Worm (Caenorhabditis elegans) whole organism, L3 larva: ENCODE measurements around the gene rga-5.

Experiments used
- R02D3.7 ChIP-seq: fragments of 150-350 bp; optimal IDR thresholded peaks from 2 replicates; lab custom pipeline; 2014; ENCODE audit warnings: missing biosample characterization, missing genetic modification characterization
- ZK546.5 ChIP-seq: sonication (generic microtip); optimal IDR thresholded peaks from 2 replicates; lab custom pipeline; 2017; ENCODE audit warnings: missing biosample characterization, missing genetic modification characterization
- aly-2 ChIP-seq: fragments of 150-350 bp; optimal IDR thresholded peaks from 2 replicates; lab custom pipeline; 2014; ENCODE audit warnings: missing biosample characterization, missing genetic modification characterization
- ama-1 ChIP-seq: fragments of 150-350 bp; optimal IDR thresholded peaks from 2 replicates; lab custom pipeline; 2018
- ceh-16 ChIP-seq: sonication (generic microtip); optimal IDR thresholded peaks from 2 replicates; lab custom pipeline; 2017; ENCODE audit warnings: missing biosample characterization, missing genetic modification characterization
- daf-12 ChIP-seq: fragments of 150-350 bp; optimal IDR thresholded peaks from 2 replicates; lab custom pipeline; 2014; ENCODE audit warnings: missing biosample characterization, missing genetic modification reagents, missing genetic modification characterization
- egl-27 ChIP-seq: sonication (generic microtip); optimal IDR thresholded peaks from 4 replicates; lab custom pipeline; 2017; ENCODE audit warnings: missing biosample characterization, missing genetic modification reagents, missing genetic modification characterization
- egl-5 ChIP-seq: fragments of 150-350 bp; optimal IDR thresholded peaks from 2 replicates; lab custom pipeline; 2017; ENCODE audit warnings: missing biosample characterization, missing genetic modification reagents, missing genetic modification characterization, inconsistent platforms
- elt-2 ChIP-seq: sonication (generic microtip); optimal IDR thresholded peaks from 2 replicates; lab custom pipeline; 2016; ENCODE audit warnings: missing genetic modification reagents, mild to moderate bottlenecking, missing genetic modification characterization, missing compliant biosample characterization
- fkh-10 ChIP-seq: sonication (generic microtip); optimal IDR thresholded peaks from 2 replicates; lab custom pipeline; 2017; ENCODE audit warnings: missing biosample characterization, missing genetic modification reagents, missing genetic modification characterization
- fkh-2 ChIP-seq: fragments of 150-350 bp; optimal IDR thresholded peaks from 2 replicates; lab custom pipeline; 2014; ENCODE audit warnings: missing biosample characterization, missing genetic modification reagents, missing genetic modification characterization
- fos-1 ChIP-seq: fragments of 150-350 bp; optimal IDR thresholded peaks from 2 replicates; lab custom pipeline; 2014; ENCODE audit warnings: missing biosample characterization, missing genetic modification characterization
- hmg-11 ChIP-seq: sonication (generic microtip); optimal IDR thresholded peaks from 2 replicates; lab custom pipeline; 2016; ENCODE audit warnings: missing genetic modification characterization, missing compliant biosample characterization
- jun-1 ChIP-seq: fragments of 150-350 bp; optimal IDR thresholded peaks from 2 replicates; lab custom pipeline; 2014; ENCODE audit warnings: missing biosample characterization, missing genetic modification reagents, missing genetic modification characterization
- lin-15B ChIP-seq: fragments of 150-350 bp; optimal IDR thresholded peaks from 2 replicates; lab custom pipeline; 2014; ENCODE audit warnings: missing biosample characterization, missing genetic modification characterization
- lin-39 ChIP-seq: fragments of 150-350 bp; optimal IDR thresholded peaks from 2 replicates; lab custom pipeline; 2018; ENCODE audit warnings: missing biosample characterization, missing genetic modification reagents, missing genetic modification characterization
- lsy-12 ChIP-seq: sonication (generic microtip); optimal IDR thresholded peaks from 2 replicates; lab custom pipeline; 2016; ENCODE audit warnings: mild to moderate bottlenecking, missing genetic modification characterization, missing compliant biosample characterization
- mdl-1 ChIP-seq: fragments of 150-350 bp; optimal IDR thresholded peaks from 2 replicates; lab custom pipeline; 2014; ENCODE audit warnings: missing biosample characterization, missing genetic modification characterization
- mml-1 ChIP-seq: fragments of 150-350 bp; sonication (generic microtip); optimal IDR thresholded peaks from 3 replicates; lab custom pipeline; 2014; ENCODE audit warnings: missing biosample characterization, missing genetic modification characterization
- nfya-1 ChIP-seq: sonication (generic microtip); optimal IDR thresholded peaks from 2 replicates; lab custom pipeline; 2017; ENCODE audit warnings: missing genetic modification characterization, mild to moderate bottlenecking, missing compliant biosample characterization, antibody characterized with exemption, moderate library complexity; ENCODE audit not compliant: insufficient read depth
- nhr-11 ChIP-seq: fragments of 150-350 bp; optimal IDR thresholded peaks from 2 replicates; lab custom pipeline; 2014; ENCODE audit warnings: missing biosample characterization, missing genetic modification characterization
- nhr-23 ChIP-seq: fragments of 150-350 bp; optimal IDR thresholded peaks from 2 replicates; lab custom pipeline; 2014; ENCODE audit warnings: missing biosample characterization, missing genetic modification reagents, missing genetic modification characterization
- nhr-25 ChIP-seq: sonication (generic microtip); optimal IDR thresholded peaks from 2 replicates; lab custom pipeline; 2017; ENCODE audit warnings: missing biosample characterization, missing genetic modification characterization
- nhr-28 ChIP-seq: fragments of 150-350 bp; optimal IDR thresholded peaks from 2 replicates; lab custom pipeline; 2014; ENCODE audit warnings: missing biosample characterization, missing genetic modification characterization
- nhr-43 ChIP-seq: sonication (generic microtip); optimal IDR thresholded peaks from 2 replicates; lab custom pipeline; 2016; ENCODE audit warnings: mild to moderate bottlenecking, missing genetic modification characterization, missing compliant biosample characterization; ENCODE audit not compliant: poor library complexity, severe bottlenecking
- nhr-67 ChIP-seq: fragments of 150-350 bp; optimal IDR thresholded peaks from 2 replicates; lab custom pipeline; 2014; ENCODE audit warnings: missing biosample characterization, missing genetic modification characterization
- nhr-76 ChIP-seq: fragments of 150-350 bp; sonication (generic microtip); optimal IDR thresholded peaks from 5 replicates; lab custom pipeline; 2014; ENCODE audit warnings: missing biosample characterization, missing genetic modification characterization
- pha-4 ChIP-seq: fragments of 150-350 bp; optimal IDR thresholded peaks from 2 replicates; lab custom pipeline; 2014; ENCODE audit warnings: missing biosample characterization, missing genetic modification reagents, missing genetic modification characterization
- sea-2 ChIP-seq: fragments of 150-350 bp; sonication (generic microtip); optimal IDR thresholded peaks from 4 replicates; lab custom pipeline; 2014; ENCODE audit warnings: missing biosample characterization, missing genetic modification reagents, missing genetic modification characterization
- skn-1 ChIP-seq: fragments of 150-350 bp; optimal IDR thresholded peaks from 2 replicates; lab custom pipeline; 2014; ENCODE audit warnings: missing biosample characterization, missing genetic modification characterization
- snpc-4 ChIP-seq: fragments of 150-350 bp; optimal IDR thresholded peaks from 2 replicates; lab custom pipeline; 2014; ENCODE audit warnings: missing biosample characterization, missing genetic modification characterization
- zag-1 ChIP-seq: fragments of 150-350 bp; optimal IDR thresholded peaks from 2 replicates; lab custom pipeline; 2014; ENCODE audit warnings: missing biosample characterization, missing genetic modification characterization
- ztf-4 ChIP-seq: fragments of 150-350 bp; optimal IDR thresholded peaks from 2 replicates; lab custom pipeline; 2014; ENCODE audit warnings: missing biosample characterization, missing genetic modification characterization

The rga-5 gene

ce11 chrIV:13876565-13877153 is 49.0 kb downstream of the rga-5 start, which contains the start of gene prdh-1:
Gene prdh-1 (minus strand): TSS chrIV:13876615.
- peak; percentile 85 for TF ChIP-seq nfya-1 (tag; lab: Kevin White, UChicago)
- no peak for TF ChIP-seq lin-15B (tag; lab: Kevin White, UChicago)
- TF ChIP-seq pha-4, result no peak
- no peak for TF ChIP-seq daf-12
- TF ChIP-seq fkh-2 (tag; lab: Kevin White, UChicago), result no peak

- no peak for TF ChIP-seq ztf-4
- TF ChIP-seq egl-27, result no peak
- peak; percentile 46 for TF ChIP-seq egl-5
- TF ChIP-seq hmg-11, result peak; percentile 82
- TF ChIP-seq R02D3.7 (tag; lab: Kevin White, UChicago), result no peak
- TF ChIP-seq elt-2, result no peak
- peak; percentile 10 for TF ChIP-seq snpc-4 (tag; lab: Kevin White, UChicago)
- TF ChIP-seq nfya-1 (tag; lab: Kevin White, UChicago), result peak; percentile 73
- TF ChIP-seq nhr-43 (tag; lab: Kevin White, UChicago), result no peak
- TF ChIP-seq sea-2 (GFP tag; lab: Kevin White, UChicago), result no peak
- peak; percentile 50 for TF ChIP-seq fkh-10 (GFP tag; lab: Kevin White, UChicago)
- peak; percentile 21 for TF ChIP-seq mdl-1 (tag; lab: Kevin White, UChicago)
- TF ChIP-seq pha-4, result peak; percentile 66
- peak; percentile 50 for TF ChIP-seq lin-15B (tag; lab: Kevin White, UChicago)
- no peak for TF ChIP-seq nhr-23
- no peak for TF ChIP-seq fos-1 (tag; lab: Kevin White, UChicago)
- TF ChIP-seq nhr-67 (tag; lab: Kevin White, UChicago), result no peak
- TF ChIP-seq lsy-12 (tag; lab: Kevin White, UChicago), result no peak
- peak; percentile 92 for TF ChIP-seq lin-39
These were observed 50.0 kb downstream of the rga-5 start for ce11 chrIV:13877707-13878106.

- TF ChIP-seq nfya-1 (tag; lab: Kevin White, UChicago) (peak; percentile 94), ceh-16 (tag; lab: Kevin White, UChicago) (no peak), nhr-67 (tag; lab: Kevin White, UChicago) (no peak), hmg-11 (no peak), ztf-4 (no peak), aly-2 (tag; lab: Kevin White, UChicago) (no peak), ama-1 (lab: Kevin White, UChicago) (no peak)
- TF ChIP-seq, all 47 proteins: peak for 1
These were observed 50.4 kb downstream of the rga-5 start for ce11 chrIV:13878123-13878522.

ce11 chrIV:13878738-13879137 is 51.1 kb downstream of the rga-5 start:
- TF ChIP-seq daf-12, result no peak
- TF ChIP-seq nfya-1 (tag; lab: Kevin White, UChicago), result peak; percentile 63

- TF ChIP-seq zag-1 (tag; lab: Kevin White, UChicago), result no peak
- TF ChIP-seq ztf-4, result no peak
- TF ChIP-seq skn-1 (tag; lab: Kevin White, UChicago), result no peak
These were observed 52.2 kb downstream of the rga-5 start, which contains the start of gene B0513.4 for ce11 chrIV:13879851-13880250. Gene B0513.4 (plus strand): TSS chrIV:13880151.

- TF ChIP-seq nhr-11 (tag; lab: Kevin White, UChicago) (no peak), elt-2 (no peak), nhr-28 (tag; lab: Kevin White, UChicago) (no peak), lin-39 (no peak), jun-1 (tag; lab: Kevin White, UChicago) (no peak), nhr-67 (tag; lab: Kevin White, UChicago) (no peak), ama-1 (lab: Kevin White, UChicago) (no peak), nhr-25 (tag; lab: Kevin White, UChicago) (no peak), ZK546.5 (tag; lab: Kevin White, UChicago) (no peak), mml-1 (tag; lab: Kevin White, UChicago) (no peak), mdl-1 (tag; lab: Kevin White, UChicago) (no peak), zag-1 (tag; lab: Kevin White, UChicago) (no peak), nhr-76 (no peak), lsy-12 (tag; lab: Kevin White, UChicago) (no peak), nfya-1 (tag; lab: Kevin White, UChicago) (no peak), snpc-4 (tag; lab: Kevin White, UChicago) (no peak)
These were observed 52.7 kb downstream of the rga-5 start for ce11 chrIV:13880370-13880769.
